Worm (Caenorhabditis elegans) whole organism, L2 larva: Measurements from ENCODE around the gene T07E3.2.

Experiments
- unc-62 ChIP-seq: fragments of 150-350 bp; optimal IDR thresholded peaks from 2 replicates; lab custom pipeline; 2014; ENCODE audit warnings: missing biosample characterization, missing genetic modification reagents, missing genetic modification characterization
- ztf-4 ChIP-seq: fragments of 150-350 bp; optimal IDR thresholded peaks from 2 replicates; lab custom pipeline; 2014; ENCODE audit warnings: missing biosample characterization, missing genetic modification characterization

ce11 chrIII:6912381-6912780 lies 5.9 kb downstream of the T07E3.2 start, which contains the start of gene pdf-1:
- TF ChIP-seq unc-62 (GFP tag; lab: Kevin White, UChicago) (no peak), ztf-4 (tag; lab: Kevin White, UChicago) (no peak)
